Fruit fly (Drosophila melanogaster) whole organism, embryonic: ENCODE measurements around the gene Pcmt.

Experiments
- Abd-B ChIP-seq: fragments of 200-800 bp; sonication (Bioruptor generic); optimal IDR thresholded peaks from 2 replicates; lab custom pipeline; 2018; ENCODE audit warnings: missing biosample characterization, mild to moderate bottlenecking, missing genetic modification characterization, moderate library complexity
- Ada2b ChIP-seq: fragments of 200-800 bp; sonication (Bioruptor generic); IDR thresholded peaks from 2 replicates; pipeline ENCODE4 v1.3.6; 2022; ENCODE audit warnings: missing biosample characterization, missing genetic modification characterization
- Adf1 ChIP-seq: fragments of 200-800 bp; sonication (Bioruptor generic); IDR thresholded peaks from 2 replicates; pipeline ENCODE4 v1.3.6; 2022; ENCODE audit warnings: missing biosample characterization, missing genetic modification characterization
- CG10209 ChIP-seq: fragments of 200-800 bp; sonication (Bioruptor generic); optimal IDR thresholded peaks from 3 replicates; lab custom pipeline; 2017; ENCODE audit warnings: missing biosample characterization, mild to moderate bottlenecking, missing genetic modification characterization, missing genetic modification reagents
- CG10543 ChIP-seq: fragments of 200-800 bp; sonication (Bioruptor generic); optimal IDR thresholded peaks from 3 replicates; lab custom pipeline; 2017; ENCODE audit warnings: missing biosample characterization, mild to moderate bottlenecking, missing genetic modification characterization, moderate library complexity
- CG12299 ChIP-seq: fragments of 200-800 bp; sonication (Bioruptor generic); optimal IDR thresholded peaks from 2 replicates; lab custom pipeline; 2018; ENCODE audit warnings: missing biosample characterization, mild to moderate bottlenecking, missing genetic modification characterization
- CG13123 ChIP-seq: fragments of 200-800 bp; sonication (Bioruptor generic); optimal IDR thresholded peaks from 2 replicates; lab custom pipeline; 2016; ENCODE audit warnings: missing biosample characterization, missing genetic modification characterization
- CG13296 ChIP-seq: fragments of 200-800 bp; sonication (Bioruptor generic); optimal IDR thresholded peaks from 3 replicates; lab custom pipeline; 2018; ENCODE audit warnings: missing biosample characterization, mild to moderate bottlenecking, missing genetic modification characterization
- CG14441 ChIP-seq: fragments of 200-800 bp; sonication (Bioruptor generic); IDR thresholded peaks from 2 replicates; pipeline ENCODE4 v1.3.6; 2022; ENCODE audit warnings: missing biosample characterization, missing genetic modification characterization
- CG15073 ChIP-seq: fragments of 200-800 bp; sonication (Bioruptor generic); optimal IDR thresholded peaks from 2 replicates; lab custom pipeline; 2016; ENCODE audit warnings: missing biosample characterization, missing genetic modification characterization
- CG15696 ChIP-seq: fragments of 200-800 bp; sonication (Bioruptor generic); optimal IDR thresholded peaks from 2 replicates; lab custom pipeline; 2019; ENCODE audit warnings: missing biosample characterization, mild to moderate bottlenecking, missing genetic modification characterization, moderate library complexity
- CG17361 ChIP-seq: fragments of 200-800 bp; sonication (Bioruptor generic); IDR thresholded peaks from 3 replicates; pipeline ENCODE4 v1.3.6; 2022; ENCODE audit warnings: missing biosample characterization, missing genetic modification characterization
- CG18599 ChIP-seq: fragments of 200-800 bp; sonication (Bioruptor generic); optimal IDR thresholded peaks from 3 replicates; lab custom pipeline; 2017; ENCODE audit warnings: missing biosample characterization, missing genetic modification characterization, mild to moderate bottlenecking, moderate library complexity, missing genetic modification reagents
- CG31388 ChIP-seq: fragments of 200-800 bp; sonication (Bioruptor generic); optimal IDR thresholded peaks from 2 replicates; lab custom pipeline; 2016; ENCODE audit warnings: missing biosample characterization, missing genetic modification characterization
- CG33213 ChIP-seq: fragments of 200-800 bp; sonication (Bioruptor generic); optimal IDR thresholded peaks from 3 replicates; lab custom pipeline; 2016; ENCODE audit warnings: missing biosample characterization, missing genetic modification characterization
- CG34422 ChIP-seq: fragments of 200-800 bp; sonication (Bioruptor generic); IDR thresholded peaks from 3 replicates; pipeline ENCODE4 v1.3.6; 2022; ENCODE audit warnings: missing biosample characterization, missing genetic modification characterization
- CG4404 ChIP-seq: fragments of 200-800 bp; sonication (Bioruptor generic); IDR thresholded peaks from 2 replicates; pipeline ENCODE4 v1.3.6; 2022; ENCODE audit warnings: missing biosample characterization, missing genetic modification characterization
- CG4424 ChIP-seq: fragments of 200-800 bp; sonication (Bioruptor generic); optimal IDR thresholded peaks from 3 replicates; lab custom pipeline; 2016; ENCODE audit warnings: missing biosample characterization, missing genetic modification characterization
- CG6854 ChIP-seq: fragments of 200-800 bp; sonication (Bioruptor generic); optimal IDR thresholded peaks from 3 replicates; lab custom pipeline; 2017; ENCODE audit warnings: missing biosample characterization, mild to moderate bottlenecking, missing genetic modification characterization
- CG7556 ChIP-seq: fragments of 200-800 bp; sonication (Bioruptor generic); optimal IDR thresholded peaks from 2 replicates; lab custom pipeline; 2017; ENCODE audit warnings: missing biosample characterization, mild to moderate bottlenecking, missing genetic modification characterization
- CG7745 ChIP-seq: fragments of 200-800 bp; sonication (Bioruptor generic); optimal IDR thresholded peaks from 2 replicates; lab custom pipeline; 2018; ENCODE audit warnings: missing biosample characterization, mild to moderate bottlenecking, missing genetic modification characterization, moderate library complexity
- CG9876 ChIP-seq: fragments of 200-800 bp; sonication (Bioruptor generic); optimal IDR thresholded peaks from 2 replicates; lab custom pipeline; 2016; ENCODE audit warnings: missing biosample characterization, missing genetic modification characterization
- CoRest ChIP-seq: fragments of 200-800 bp; sonication (Bioruptor generic); optimal IDR thresholded peaks from 3 replicates; lab custom pipeline; 2018; ENCODE audit warnings: missing biosample characterization, mild to moderate bottlenecking, missing genetic modification characterization, moderate library complexity
- Dek ChIP-seq: fragments of 200-800 bp; sonication (Bioruptor generic); optimal IDR thresholded peaks from 3 replicates; lab custom pipeline; 2019; ENCODE audit warnings: missing biosample characterization, mild to moderate bottlenecking, missing genetic modification characterization, moderate library complexity
- Dref ChIP-seq: fragments of 200-800 bp; sonication (Bioruptor generic); IDR thresholded peaks from 2 replicates; pipeline ENCODE4 v1.3.6; 2022; ENCODE audit warnings: missing biosample characterization, missing genetic modification characterization
- E2f2 ChIP-seq: fragments of 200-800 bp; sonication (Bioruptor generic); IDR thresholded peaks from 2 replicates; pipeline ENCODE4 v1.3.6; 2022; ENCODE audit warnings: missing biosample characterization, missing genetic modification characterization
- ERR ChIP-seq: fragments of 200-800 bp; sonication (Bioruptor generic); optimal IDR thresholded peaks from 2 replicates; lab custom pipeline; 2016; ENCODE audit warnings: missing biosample characterization, missing genetic modification characterization
- Hand ChIP-seq: fragments of 200-800 bp; sonication (Bioruptor generic); optimal IDR thresholded peaks from 2 replicates; lab custom pipeline; 2017; ENCODE audit warnings: mild to moderate bottlenecking, missing biosample characterization, missing genetic modification reagents, missing genetic modification characterization
- Hr39 ChIP-seq: fragments of >200 bp; optimal IDR thresholded peaks from 2 replicates; lab custom pipeline; 2017
- Lhr ChIP-seq: fragments of 200-800 bp; sonication (Bioruptor generic); optimal IDR thresholded peaks from 3 replicates; lab custom pipeline; 2017; ENCODE audit warnings: mild to moderate bottlenecking, missing biosample characterization, missing genetic modification reagents, missing genetic modification characterization
- Meics ChIP-seq: fragments of 200-800 bp; sonication (Bioruptor generic); optimal IDR thresholded peaks from 2 replicates; lab custom pipeline; 2017; ENCODE audit warnings: missing biosample characterization, mild to moderate bottlenecking, missing genetic modification characterization
- NC2β ChIP-seq: fragments of 200-800 bp; sonication (Bioruptor generic); optimal IDR thresholded peaks from 2 replicates; lab custom pipeline; 2016; ENCODE audit warnings: missing biosample characterization, missing genetic modification characterization
- Oaz ChIP-seq: fragments of 200-800 bp; sonication (Bioruptor generic); IDR thresholded peaks from 2 replicates; pipeline ENCODE4 v1.3.6; 2022; ENCODE audit warnings: missing biosample characterization, missing genetic modification characterization
- Opbp ChIP-seq: fragments of 200-800 bp; sonication (Bioruptor generic); IDR thresholded peaks from 3 replicates; pipeline ENCODE4 v1.3.6; 2022; ENCODE audit warnings: missing biosample characterization, missing genetic modification characterization; ENCODE audit not compliant: partially characterized antibody
- Pdp1 ChIP-seq, 2 experiments: fragments of 200-800 bp; sonication (Bioruptor generic); optimal IDR thresholded peaks; 3 replicates each; lab custom pipeline; 2016; ENCODE audit warnings: missing biosample characterization in 2 of 2, missing genetic modification characterization in 2 of 2, mild to moderate bottlenecking in 1 of 2, moderate library complexity in 1 of 2
- Sox100B ChIP-seq: fragments of 200-800 bp; sonication (Bioruptor generic); optimal IDR thresholded peaks from 3 replicates; lab custom pipeline; 2018; ENCODE audit warnings: missing biosample characterization, mild to moderate bottlenecking, missing genetic modification characterization
- TFAM ChIP-seq: fragments of 200-800 bp; sonication (Bioruptor generic); optimal IDR thresholded peaks from 2 replicates; lab custom pipeline; 2017; ENCODE audit warnings: missing biosample characterization, missing genetic modification characterization, inconsistent platforms
- ase ChIP-seq: fragments of 200-800 bp; sonication (Bioruptor generic); IDR thresholded peaks from 3 replicates; pipeline ENCODE4 v1.3.6; 2022; ENCODE audit warnings: missing biosample characterization, missing genetic modification characterization
- ato ChIP-seq: fragments of 200-800 bp; sonication (Bioruptor generic); IDR thresholded peaks from 2 replicates; pipeline ENCODE4 v1.3.6; 2022; ENCODE audit warnings: missing biosample characterization, missing genetic modification characterization; ENCODE audit not compliant: partially characterized antibody
- dmrt99B ChIP-seq: fragments of 200-800 bp; sonication (Bioruptor generic); optimal IDR thresholded peaks from 2 replicates; lab custom pipeline; 2018; ENCODE audit warnings: missing biosample characterization, mild to moderate bottlenecking, missing genetic modification characterization, moderate library complexity
- gce ChIP-seq: fragments of 200-800 bp; sonication (Bioruptor generic); IDR thresholded peaks from 3 replicates; pipeline ENCODE4 v1.3.6; 2022; ENCODE audit warnings: missing biosample characterization, missing genetic modification characterization
- gro ChIP-seq: fragments of 200-800 bp; sonication (Bioruptor generic); optimal IDR thresholded peaks from 2 replicates; lab custom pipeline; 2016; ENCODE audit warnings: missing biosample characterization, missing genetic modification characterization
- hb ChIP-seq: fragments of 200-800 bp; sonication (Bioruptor generic); IDR thresholded peaks from 3 replicates; pipeline ENCODE4 v1.3.6; 2022; ENCODE audit warnings: missing biosample characterization, missing genetic modification characterization; ENCODE audit not compliant: partially characterized antibody
- ind ChIP-seq: fragments of 200-800 bp; sonication (Bioruptor generic); optimal IDR thresholded peaks from 3 replicates; lab custom pipeline; 2016; ENCODE audit warnings: missing biosample characterization, missing genetic modification characterization
- kni ChIP-seq: fragments of 200-800 bp; sonication (Bioruptor generic); optimal IDR thresholded peaks from 3 replicates; lab custom pipeline; 2017; ENCODE audit warnings: mild to moderate bottlenecking, missing biosample characterization, missing genetic modification reagents, missing genetic modification characterization
- mirr ChIP-seq: fragments of 200-800 bp; sonication (Bioruptor generic); optimal IDR thresholded peaks from 3 replicates; lab custom pipeline; 2018; ENCODE audit warnings: missing biosample characterization, mild to moderate bottlenecking, missing genetic modification characterization
- org-1 ChIP-seq: fragments of 200-800 bp; sonication (Bioruptor generic); optimal IDR thresholded peaks from 2 replicates; lab custom pipeline; 2017; ENCODE audit warnings: missing biosample characterization, missing genetic modification characterization
- schlank ChIP-seq: fragments of 200-800 bp; sonication (Bioruptor generic); optimal IDR thresholded peaks from 2 replicates; lab custom pipeline; 2018; ENCODE audit warnings: missing biosample characterization, mild to moderate bottlenecking, missing genetic modification characterization
- sisA ChIP-seq: fragments of 200-800 bp; sonication (Bioruptor generic); IDR thresholded peaks from 2 replicates; pipeline ENCODE4 v1.3.6; 2022; ENCODE audit warnings: missing biosample characterization, missing genetic modification characterization
- slp2 ChIP-seq: fragments of 200-800 bp; sonication (Bioruptor generic); optimal IDR thresholded peaks from 2 replicates; lab custom pipeline; 2016; ENCODE audit warnings: missing biosample characterization, missing genetic modification characterization
- so ChIP-seq: fragments of 200-800 bp; sonication (Bioruptor generic); IDR thresholded peaks from 3 replicates; pipeline ENCODE4 v1.3.6; 2022; ENCODE audit warnings: missing biosample characterization, missing genetic modification characterization
- sr ChIP-seq: fragments of 200-800 bp; sonication (Bioruptor generic); IDR thresholded peaks from 3 replicates; pipeline ENCODE4 v1.3.6; 2022; ENCODE audit warnings: missing biosample characterization, missing genetic modification characterization

Pcmt gene

DNA sequence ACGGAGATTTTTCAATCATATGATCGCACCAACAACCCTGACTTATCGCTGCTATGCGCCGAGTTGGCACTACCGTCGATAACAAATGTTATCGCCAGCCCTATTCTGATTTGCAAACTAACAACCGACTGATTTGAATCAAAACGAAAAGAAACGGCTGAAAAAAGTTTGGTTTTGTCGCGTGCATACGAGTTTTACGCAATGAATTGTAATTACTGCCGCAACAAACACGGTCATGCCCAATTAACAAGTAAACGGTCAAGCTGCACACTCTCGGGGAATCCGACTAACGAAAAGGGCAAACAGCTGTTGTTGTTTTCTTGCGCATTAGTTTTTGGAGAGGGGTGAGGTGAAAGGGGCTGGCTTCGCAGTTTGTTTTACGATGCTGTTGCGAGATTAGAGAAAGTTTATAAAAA lies 10.7 kb upstream of the Pcmt start, which contains the start of the genes CG14671 and CG12746 (continued):
- TF ChIP-seq ind (GFP tag; lab: Kevin White, UChicago) (no peak), CG7556 (GFP tag; lab: Kevin White, UChicago) (no peak), Abd-B (GFP tag; lab: Kevin White, UChicago) (no peak), NC2β (no peak), Pdp1 (GFP tag; optimal IDR thresholded peaks at IDR 0.05; lab: Kevin White, UChicago) (peak in 1 of 2 experiments; percentile 18), CG18599 (GFP tag; lab: Kevin White, UChicago) (no peak), kni (peak; percentile 21), Sox100B (GFP tag; lab: Kevin White, UChicago) (no peak), dmrt99B (tag; lab: Kevin White, UChicago) (no peak), CG15073 (GFP tag; lab: Kevin White, UChicago) (no peak), Ada2b (no peak), CG6854 (GFP tag; lab: Kevin White, UChicago) (no peak), CG33213 (GFP tag; lab: Kevin White, UChicago) (no peak), Dref (GFP tag; lab: Robert Waterston, UW) (peak; percentile 81), ase (GFP tag; lab: Robert Waterston, UW) (no peak), Oaz (GFP tag; lab: Robert Waterston, UW) (no peak), Dek (tag; lab: Kevin White, UChicago) (no peak), CG34422 (GFP tag; lab: Robert Waterston, UW) (no peak), Hand (GFP tag; lab: Kevin White, UChicago) (no peak), Hr39 (no peak), schlank (tag; lab: Kevin White, UChicago) (no peak), Opbp (GFP tag; lab: Robert Waterston, UW) (0 out of 3 replicates have a peak, but pooled peaks have one; percentile 13), sisA (no peak), mirr (peak; percentile 22), CG14441 (GFP tag; lab: Robert Waterston, UW) (no peak), CoRest (tag; lab: Kevin White, UChicago) (peak; percentile 13), CG4424 (GFP tag; lab: Kevin White, UChicago) (no peak), CG17361 (GFP tag; lab: Robert Waterston, UW) (no peak), CG31388 (GFP tag; lab: Kevin White, UChicago) (no peak), CG10209 (GFP tag; lab: Kevin White, UChicago) (no peak), Meics (GFP tag; lab: Kevin White, UChicago) (no peak), Adf1 (GFP tag; lab: Robert Waterston, UW) (no peak), CG10543 (GFP tag; lab: Kevin White, UChicago) (no peak), gro (GFP tag; lab: Kevin White, UChicago) (no peak), so (no peak), Lhr (GFP tag; lab: Kevin White, UChicago) (no peak), CG15696 (no peak), CG9876 (GFP tag; lab: Kevin White, UChicago) (no peak), CG13296 (GFP tag; lab: Kevin White, UChicago) (no peak), TFAM (no peak), sr (GFP tag; lab: Robert Waterston, UW) (no peak), CG13123 (GFP tag; lab: Kevin White, UChicago) (no peak), slp2 (GFP tag; lab: Kevin White, UChicago) (no peak), org-1 (GFP tag; lab: Kevin White, UChicago) (no peak), E2f2 (GFP tag; lab: Robert Waterston, UW) (peak; percentile 71), CG12299 (tag; lab: Kevin White, UChicago) (peak; percentile 22), CG7745 (tag; lab: Kevin White, UChicago) (no peak), ato (0 out of 2 replicates have a peak, but pooled peaks have one; percentile 19), ERR (no peak), gce (no peak), CG4404 (GFP tag; lab: Robert Waterston, UW) (no peak), hb (no peak)
